Worm (Caenorhabditis elegans): ENCODE results near the gene pigw-1.

DNA sequence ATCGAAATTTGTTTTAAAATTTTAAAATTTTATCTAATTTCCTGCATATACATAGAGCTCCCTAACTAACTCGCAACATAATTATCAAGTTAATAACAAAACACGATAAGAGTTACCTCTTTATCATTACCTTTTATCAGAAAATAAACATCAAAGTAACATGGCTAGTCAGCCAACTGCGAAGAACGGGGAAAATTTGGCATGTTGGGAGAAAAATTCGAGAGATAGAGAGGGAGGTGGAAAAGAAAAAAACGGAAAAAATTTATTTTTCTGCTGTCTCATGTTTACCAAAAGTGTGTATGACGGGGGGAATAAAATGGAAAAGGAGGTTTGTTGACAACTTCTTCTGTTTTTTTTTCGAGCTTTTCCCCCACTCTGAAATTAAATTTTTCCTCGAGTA, 50.6 kb downstream of the pigw-1 start:
- TF ChIP-seq ztf-28 (GFP tag; IDR thresholded peaks at IDR 0.05) (no peak), dpl-1 (GFP tag; optimal IDR thresholded peaks at IDR 0.05) (no peak), aptf-3 (GFP tag; IDR thresholded peaks at IDR 0.05) (no peak), dox-1 (GFP tag; IDR thresholded peaks at IDR 0.05) (no peak), unc-130 (GFP tag; optimal IDR thresholded peaks at IDR 0.05) (no peak), K11D2.4 (GFP tag; IDR thresholded peaks at IDR 0.05) (no peak), akir-1 (GFP tag; optimal IDR thresholded peaks at IDR 0.05) (no peak), nfya-2 (GFP tag; IDR thresholded peaks at IDR 0.05) (no peak), pbrm-1 (GFP tag; IDR thresholded peaks at IDR 0.05) (no peak), B0336.3 (GFP tag; IDR thresholded peaks at IDR 0.05) (no peak), nfyb-1 (GFP tag; IDR thresholded peaks at IDR 0.05) (no peak), die-1 (tag; optimal IDR thresholded peaks at IDR 0.05) (no peak), C17E4.6 (GFP tag; IDR thresholded peaks at IDR 0.05) (no peak)
